Worm (Caenorhabditis elegans) whole organism, young adult: ENCODE data around the gene C06A1.7.

ENCODE experiments used
- B0336.3 ChIP-seq: fragments of 200-800 bp; sonication (Bioruptor generic); IDR thresholded peaks from 2 replicates; pipeline ENCODE4 v1.3.6; 2022; ENCODE audit warnings: missing genetic modification characterization, missing compliant biosample characterization
- F23B12.7 ChIP-seq: sonication (generic microtip); optimal IDR thresholded peaks from 2 replicates; lab custom pipeline; 2017; ENCODE audit warnings: missing genetic modification characterization, mild to moderate bottlenecking, missing compliant biosample characterization, antibody characterized with exemption, moderate library complexity; ENCODE audit not compliant: insufficient read depth
- F33H1.4 ChIP-seq: fragments of 200-800 bp; sonication (Bioruptor generic); IDR thresholded peaks from 2 replicates; pipeline ENCODE4 v1.3.6; 2022; ENCODE audit warnings: missing genetic modification reagents, missing genetic modification characterization, missing compliant biosample characterization
- F39B2.1 ChIP-seq: fragments of 200-800 bp; sonication (Bioruptor generic); IDR thresholded peaks from 2 replicates; pipeline ENCODE4 v1.3.6; 2022; ENCODE audit warnings: missing genetic modification reagents, missing genetic modification characterization, missing compliant biosample characterization
- F49E8.2 ChIP-seq: sonication (generic microtip); optimal IDR thresholded peaks from 3 replicates; lab custom pipeline; 2017; ENCODE audit warnings: missing genetic modification characterization, mild to moderate bottlenecking, missing compliant biosample characterization, antibody characterized with exemption, moderate library complexity; ENCODE audit not compliant: insufficient read depth
- K11D2.4 ChIP-seq: fragments of 200-800 bp; sonication (Bioruptor generic); IDR thresholded peaks from 2 replicates; pipeline ENCODE4 v1.3.6; 2022; ENCODE audit warnings: missing genetic modification reagents, missing genetic modification characterization, missing compliant biosample characterization
- Y53F4B.3 ChIP-seq: fragments of 200-800 bp; sonication (Bioruptor generic); IDR thresholded peaks from 2 replicates; pipeline ENCODE4 v1.3.6; 2022; ENCODE audit warnings: missing genetic modification reagents, missing genetic modification characterization, missing compliant biosample characterization
- Y53G8AR.9 ChIP-seq: fragments of 200-800 bp; sonication (Bioruptor generic); conservative IDR thresholded peaks from 2 replicates; pipeline ENCODE4 v1.3.6; 2022; ENCODE audit warnings: missing genetic modification reagents, missing genetic modification characterization, missing compliant biosample characterization
- Y56A3A.18 ChIP-seq: fragments of 200-800 bp; sonication (Bioruptor generic); IDR thresholded peaks from 2 replicates; pipeline ENCODE4 v1.3.6; 2022; ENCODE audit warnings: missing genetic modification reagents, missing genetic modification characterization, missing compliant biosample characterization
- Y67H2A.10 ChIP-seq: fragments of 200-800 bp; sonication (Bioruptor generic); conservative IDR thresholded peaks from 2 replicates; pipeline ENCODE4 v1.3.6; 2022; ENCODE audit warnings: missing genetic modification reagents, missing genetic modification characterization, missing compliant biosample characterization
- ZK185.1 ChIP-seq: sonication (generic microtip); optimal IDR thresholded peaks from 2 replicates; lab custom pipeline; 2016; ENCODE audit warnings: mild to moderate bottlenecking, missing genetic modification characterization, missing compliant biosample characterization; ENCODE audit not compliant: poor library complexity, severe bottlenecking
- aptf-2 ChIP-seq: fragments of 200-800 bp; sonication (Bioruptor generic); conservative IDR thresholded peaks from 2 replicates; pipeline ENCODE4 v1.3.6; 2022; ENCODE audit warnings: missing genetic modification reagents, missing genetic modification characterization, missing compliant biosample characterization
- aptf-3 ChIP-seq: fragments of 200-800 bp; sonication (Bioruptor generic); IDR thresholded peaks from 2 replicates; pipeline ENCODE4 v1.3.6; 2022; ENCODE audit warnings: missing genetic modification characterization, missing compliant biosample characterization
- atf-7 ChIP-seq: sonication (generic microtip); optimal IDR thresholded peaks from 2 replicates; lab custom pipeline; 2017; ENCODE audit warnings: mild to moderate bottlenecking, missing genetic modification characterization, missing compliant biosample characterization
- athp-1 ChIP-seq: sonication (generic microtip); optimal IDR thresholded peaks from 2 replicates; lab custom pipeline; 2017; ENCODE audit warnings: mild to moderate bottlenecking, missing genetic modification characterization, missing compliant biosample characterization
- attf-6 ChIP-seq: fragments of 200-800 bp; sonication (Bioruptor generic); IDR thresholded peaks from 2 replicates; pipeline ENCODE4 v1.3.6; 2022; ENCODE audit warnings: missing genetic modification reagents, missing genetic modification characterization, missing compliant biosample characterization
- bed-2 ChIP-seq: fragments of 200-800 bp; sonication (Bioruptor generic); IDR thresholded peaks from 2 replicates; pipeline ENCODE4 v1.3.6; 2022; ENCODE audit warnings: missing genetic modification reagents, missing genetic modification characterization, missing compliant biosample characterization
- cebp-2 ChIP-seq: fragments of 200-800 bp; sonication (Bioruptor generic); IDR thresholded peaks from 2 replicates; pipeline ENCODE4 v1.3.6; 2022; ENCODE audit warnings: missing genetic modification characterization, missing compliant biosample characterization
- ceh-100 ChIP-seq: fragments of 200-800 bp; sonication (Bioruptor generic); IDR thresholded peaks from 2 replicates; pipeline ENCODE4 v1.3.6; 2022; ENCODE audit warnings: missing genetic modification reagents, missing genetic modification characterization, missing compliant biosample characterization
- die-1 ChIP-seq: sonication (generic microtip); optimal IDR thresholded peaks from 2 replicates; lab custom pipeline; 2016; ENCODE audit warnings: missing genotype, mild to moderate bottlenecking, missing genetic modification characterization, missing compliant biosample characterization
- dox-1 ChIP-seq: fragments of 200-800 bp; sonication (Bioruptor generic); IDR thresholded peaks from 2 replicates; pipeline ENCODE4 v1.3.6; 2022; ENCODE audit warnings: missing genetic modification reagents, missing genetic modification characterization, missing compliant biosample characterization
- egl-44 ChIP-seq: fragments of 200-800 bp; sonication (Bioruptor generic); IDR thresholded peaks from 2 replicates; pipeline ENCODE4 v1.3.6; 2022; ENCODE audit warnings: missing genetic modification reagents, missing genetic modification characterization, missing compliant biosample characterization
- gei-17 ChIP-seq: fragments of 200-800 bp; sonication (Bioruptor generic); optimal IDR thresholded peaks from 2 replicates; lab custom pipeline; 2018; ENCODE audit warnings: mild to moderate bottlenecking, missing genetic modification characterization, missing compliant biosample characterization
- hsf-1 ChIP-seq: fragments of 200-800 bp; sonication (Bioruptor generic); IDR thresholded peaks from 2 replicates; pipeline ENCODE4 v1.3.6; 2022; ENCODE audit warnings: missing genetic modification reagents, missing genetic modification characterization, missing compliant biosample characterization
- lsl-1 ChIP-seq: fragments of 200-800 bp; sonication (Bioruptor generic); optimal IDR thresholded peaks from 2 replicates; lab custom pipeline; 2018; ENCODE audit warnings: mild to moderate bottlenecking, missing genetic modification characterization, moderate library complexity, missing compliant biosample characterization
- madf-6 ChIP-seq: fragments of 200-800 bp; sonication (Bioruptor generic); IDR thresholded peaks from 2 replicates; pipeline ENCODE4 v1.3.6; 2022; ENCODE audit warnings: missing genetic modification reagents, missing genetic modification characterization, missing compliant biosample characterization
- madf-8 ChIP-seq: fragments of 200-800 bp; sonication (Bioruptor generic); conservative IDR thresholded peaks from 2 replicates; pipeline ENCODE4 v1.3.6; 2022; ENCODE audit warnings: missing genetic modification reagents, missing genetic modification characterization, missing compliant biosample characterization
- mcd-1 ChIP-seq: fragments of 200-800 bp; sonication (Bioruptor generic); IDR thresholded peaks from 2 replicates; pipeline ENCODE4 v1.3.6; 2022; ENCODE audit warnings: missing genetic modification reagents, missing genetic modification characterization, missing compliant biosample characterization
- mxl-1 ChIP-seq: sonication (generic microtip); optimal IDR thresholded peaks from 2 replicates; lab custom pipeline; 2016; ENCODE audit warnings: missing genetic modification characterization, missing compliant biosample characterization
- nfya-1 ChIP-seq: sonication (generic microtip); optimal IDR thresholded peaks from 2 replicates; lab custom pipeline; 2017; ENCODE audit warnings: antibody characterized with exemption, missing compliant biosample characterization, missing genetic modification characterization, borderline replicate concordance; ENCODE audit not compliant: insufficient read depth
- nhr-179 ChIP-seq: sonication (generic microtip); optimal IDR thresholded peaks from 2 replicates; lab custom pipeline; 2016; ENCODE audit warnings: mild to moderate bottlenecking, missing genetic modification characterization, missing compliant biosample characterization
- nhr-27 ChIP-seq: fragments of 200-800 bp; sonication (Bioruptor generic); optimal IDR thresholded peaks from 2 replicates; lab custom pipeline; 2018; ENCODE audit warnings: mild to moderate bottlenecking, missing genetic modification characterization, moderate library complexity, missing compliant biosample characterization
- pbrm-1 ChIP-seq: fragments of 200-800 bp; sonication (Bioruptor generic); IDR thresholded peaks from 2 replicates; pipeline ENCODE4 v1.3.6; 2022; ENCODE audit warnings: missing genetic modification reagents, missing genetic modification characterization, missing compliant biosample characterization
- pha-4 ChIP-seq: fragments of 150-350 bp; sonication (generic microtip); optimal IDR thresholded peaks from 2 replicates; lab custom pipeline; 2014; ENCODE audit warnings: missing biosample characterization, missing genetic modification reagents, missing genetic modification characterization
- rcor-1 ChIP-seq: fragments of 200-800 bp; sonication (Bioruptor generic); IDR thresholded peaks from 2 replicates; pipeline ENCODE4 v1.3.6; 2022; ENCODE audit warnings: missing genetic modification reagents, missing genetic modification characterization, missing compliant biosample characterization
- sea-2 ChIP-seq: fragments of 200-800 bp; sonication (Bioruptor generic); IDR thresholded peaks from 2 replicates; pipeline ENCODE4 v1.3.6; 2022; ENCODE audit warnings: missing genetic modification characterization, missing compliant biosample characterization
- snpc-1.1 ChIP-seq: sonication (generic microtip); optimal IDR thresholded peaks from 2 replicates; lab custom pipeline; 2017; ENCODE audit warnings: missing genetic modification characterization, mild to moderate bottlenecking, missing compliant biosample characterization, antibody characterized with exemption, moderate library complexity, missing genotype, missing genetic modification reagents; ENCODE audit not compliant: insufficient read depth
- snpc-1.3 ChIP-seq: sonication (generic microtip); optimal IDR thresholded peaks from 2 replicates; lab custom pipeline; 2017; ENCODE audit warnings: missing genetic modification characterization, mild to moderate bottlenecking, missing compliant biosample characterization, antibody characterized with exemption, moderate library complexity, missing genotype, missing genetic modification reagents; ENCODE audit not compliant: insufficient read depth
- snpc-3.4 ChIP-seq: sonication (generic microtip); optimal IDR thresholded peaks from 2 replicates; lab custom pipeline; 2017; ENCODE audit warnings: missing genetic modification characterization, mild to moderate bottlenecking, missing compliant biosample characterization, antibody characterized with exemption, moderate library complexity, missing genotype, missing genetic modification reagents
- somi-1 ChIP-seq: fragments of 200-800 bp; sonication (Bioruptor generic); optimal IDR thresholded peaks from 2 replicates; lab custom pipeline; 2018; ENCODE audit warnings: mild to moderate bottlenecking, missing genetic modification characterization, missing compliant biosample characterization
- tlf-1 ChIP-seq: fragments of 200-800 bp; sonication (Bioruptor generic); optimal IDR thresholded peaks from 2 replicates; lab custom pipeline; 2018; ENCODE audit warnings: mild to moderate bottlenecking, missing genetic modification characterization, missing compliant biosample characterization
- unc-62 ChIP-seq: fragments of 150-350 bp; optimal IDR thresholded peaks from 2 replicates; lab custom pipeline; 2014; ENCODE audit warnings: missing biosample characterization, missing genetic modification reagents, missing genetic modification characterization
- zim-3 ChIP-seq: sonication (generic microtip); optimal IDR thresholded peaks from 2 replicates; lab custom pipeline; 2017; ENCODE audit warnings: mild to moderate bottlenecking, missing genetic modification characterization, moderate library complexity, missing compliant biosample characterization
- ztf-18 ChIP-seq: sonication (generic microtip); optimal IDR thresholded peaks from 2 replicates; lab custom pipeline; 2016; ENCODE audit warnings: missing genotype, mild to moderate bottlenecking, missing genetic modification characterization, missing compliant biosample characterization
- ztf-28 ChIP-seq: fragments of 200-800 bp; sonication (Bioruptor generic); IDR thresholded peaks from 2 replicates; pipeline ENCODE4 v1.3.6; 2022; ENCODE audit warnings: missing genetic modification reagents, missing genetic modification characterization, missing compliant biosample characterization

Gene C06A1.7

ce11 chrII:10548778-10549671 is 15.7 kb upstream of the C06A1.7 start (continued):
- TF ChIP-seq hsf-1 (GFP tag; lab: Robert Waterston, UW) (peak; percentile 92), B0336.3 (GFP tag; lab: Robert Waterston, UW) (peak; percentile 37; the same call in 1 of the 2 replicates), madf-8 (GFP tag; lab: Robert Waterston, UW) (no peak), rcor-1 (GFP tag; lab: Robert Waterston, UW) (peak; percentile 65; the same call in 1 of the 2 replicates), aptf-2 (GFP tag; lab: Robert Waterston, UW) (no peak), Y53F4B.3 (GFP tag; lab: Robert Waterston, UW) (no peak), mxl-1 (tag; lab: Kevin White, UChicago) (no peak), nfya-1 (no peak), F39B2.1 (GFP tag; lab: Robert Waterston, UW) (0 out of 2 replicates have a peak, but pooled peaks have one; percentile 33), ceh-100 (GFP tag; lab: Robert Waterston, UW) (no peak; the same call in 1 of the 2 replicates), madf-6 (GFP tag; lab: Robert Waterston, UW) (no peak), die-1 (tag; lab: Kevin White, UChicago) (no peak), attf-6 (GFP tag; lab: Robert Waterston, UW) (peak; percentile 56; the same call in 1 of the 2 replicates), snpc-3.4 (tag; lab: Kevin White, UChicago) (no peak), K11D2.4 (GFP tag; lab: Robert Waterston, UW) (peak; percentile 87), Y67H2A.10 (peak; percentile 58; the same call in 1 of the 2 replicates), atf-7 (tag; lab: Kevin White, UChicago) (peak; percentile 91), cebp-2 (no peak), sea-2 (GFP tag; lab: Robert Waterston, UW) (no peak; the same call in 1 of the 2 replicates), F23B12.7 (tag; lab: Kevin White, UChicago) (no peak), bed-2 (no peak), somi-1 (no peak), lsl-1 (GFP tag; lab: Kevin White, UChicago) (no peak), mcd-1 (GFP tag; lab: Robert Waterston, UW) (peak; percentile 72), nhr-179 (tag; lab: Kevin White, UChicago) (no peak), snpc-1.1 (tag; lab: Kevin White, UChicago) (no peak), F49E8.2 (tag; lab: Kevin White, UChicago) (no peak), ztf-18 (tag; lab: Kevin White, UChicago) (no peak), gei-17 (GFP tag; lab: Kevin White, UChicago) (no peak), nhr-27 (tag; lab: Kevin White, UChicago) (no peak), unc-62 (no peak), Y53G8AR.9 (GFP tag; lab: Robert Waterston, UW) (peak; percentile 71; the same call in 1 of the 2 replicates), pha-4 (tag; lab: Kevin White, UChicago) (no peak), ztf-28 (GFP tag; lab: Robert Waterston, UW) (0 out of 2 replicates have a peak, but pooled peaks have one; percentile 17), zim-3 (peak; percentile 53), egl-44 (no peak), pbrm-1 (GFP tag; lab: Robert Waterston, UW) (peak; percentile 59), snpc-1.3 (tag; lab: Kevin White, UChicago) (no peak), ZK185.1 (peak; percentile 77), dox-1 (GFP tag; lab: Robert Waterston, UW) (peak; percentile 67), tlf-1 (GFP tag; lab: Kevin White, UChicago) (peak; percentile 45), athp-1 (tag; lab: Kevin White, UChicago) (peak; percentile 14), Y56A3A.18 (GFP tag; lab: Robert Waterston, UW) (peak; percentile 16; the same call in 1 of the 2 replicates), aptf-3 (no peak), F33H1.4 (GFP tag; lab: Robert Waterston, UW) (0 out of 2 replicates have a peak, but pooled peaks have one; percentile 24)
